Fruit fly (Drosophila melanogaster) S2 (cell line): ENCODE measurements around the gene CG2691.

Source experiments
- CG8478 ChIP-seq: fragments of >200 bp; optimal IDR thresholded peaks from 2 replicates; lab custom pipeline; 2018
- CTCF ChIP-seq, 2 experiments: fragments of >200 bp; optimal IDR thresholded peaks; 2 replicates each; lab custom pipeline; 2018

DNA sequence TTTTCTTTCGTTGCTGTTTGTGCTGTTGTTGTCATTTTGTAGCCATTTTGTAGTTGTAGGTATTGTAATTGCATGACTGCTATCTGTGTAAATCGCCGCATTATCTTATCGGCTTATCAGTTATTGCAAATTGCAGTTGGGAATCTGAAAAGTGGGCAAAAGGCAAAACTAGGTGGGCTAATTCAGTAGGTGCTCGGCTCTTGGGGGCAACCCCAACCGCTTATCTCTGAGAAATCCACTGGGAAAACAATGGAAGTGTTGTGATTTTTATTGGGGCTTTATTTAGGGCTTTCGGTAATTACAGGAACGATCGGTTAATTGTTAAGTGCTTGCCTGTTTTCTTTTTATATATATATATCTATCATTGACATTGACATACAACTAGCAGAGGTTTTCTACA is 27.0 kb upstream of the CG2691 start:
- TF ChIP-seq CG8478 (lab: Kevin White, UChicago) (no peak), CTCF (optimal IDR thresholded peaks at IDR 0.05; lab: Kevin White, UChicago) (no peak)
